Worm (Caenorhabditis elegans) whole organism, L3 larva: Measurements from ENCODE around the gene srbc-9.
"Not testable (repeated sequence)": the region's sequence is repeated elsewhere in the genome, so short reads cannot be mapped to it uniquely, and the experiment has no call there.

ENCODE experiments used
- elt-2 ChIP-seq: sonication (generic microtip); optimal IDR thresholded peaks from 2 replicates; lab custom pipeline; 2016; ENCODE audit warnings: missing genetic modification reagents, mild to moderate bottlenecking, missing genetic modification characterization, missing compliant biosample characterization
- eor-1 ChIP-seq, 2 experiments: fragments of 150-350 bp; optimal IDR thresholded peaks; 2 replicates each; lab custom pipeline; 2014 to 2018; ENCODE audit warnings: missing biosample characterization in 2 of 2, missing genetic modification characterization in 2 of 2
- jun-1 ChIP-seq: fragments of 150-350 bp; optimal IDR thresholded peaks from 2 replicates; lab custom pipeline; 2014; ENCODE audit warnings: missing biosample characterization, missing genetic modification reagents, missing genetic modification characterization
- lin-39 ChIP-seq: fragments of 150-350 bp; optimal IDR thresholded peaks from 2 replicates; lab custom pipeline; 2018; ENCODE audit warnings: missing biosample characterization, missing genetic modification reagents, missing genetic modification characterization
- mdl-1 ChIP-seq: fragments of 150-350 bp; optimal IDR thresholded peaks from 2 replicates; lab custom pipeline; 2014; ENCODE audit warnings: missing biosample characterization, missing genetic modification characterization
- nhr-12 ChIP-seq: fragments of 150-350 bp; optimal IDR thresholded peaks from 2 replicates; lab custom pipeline; 2014; ENCODE audit warnings: missing biosample characterization, missing genetic modification characterization
- nhr-67 ChIP-seq: fragments of 150-350 bp; optimal IDR thresholded peaks from 2 replicates; lab custom pipeline; 2014; ENCODE audit warnings: missing biosample characterization, missing genetic modification characterization
- pqm-1 ChIP-seq: fragments of 150-350 bp; optimal IDR thresholded peaks from 2 replicates; lab custom pipeline; 2017; ENCODE audit warnings: missing biosample characterization, missing genetic modification characterization, inconsistent platforms

ce11 chrV:7444331-7444730, 45.9 kb downstream of the srbc-9 start, which contains the start of gene nhr-141:
- not testable (repeated sequence) for TF ChIP-seq mdl-1; pqm-1 (tag; lab: Kevin White, UChicago); lin-39; jun-1 (tag; lab: Kevin White, UChicago); eor-1 (tag; optimal IDR thresholded peaks at IDR 0.05; lab: Kevin White, UChicago); nhr-12 (tag; lab: Kevin White, UChicago); elt-2 (tag; lab: Kevin White, UChicago); nhr-67 (tag; lab: Kevin White, UChicago)
